Worm (Caenorhabditis elegans): Measurements from ENCODE around the gene grl-9.

ce11 chrV:6762361-6762760 is 30.9 kb upstream of the grl-9 start, which contains the start of gene T25F10.4:
- TF ChIP-seq fkh-2 (tag; optimal IDR thresholded peaks at IDR 0.05) (no peak), ceh-82 (tag; optimal IDR thresholded peaks at IDR 0.05) (no peak), nhr-237 (tag; optimal IDR thresholded peaks at IDR 0.05) (no peak), R02D3.7 (tag; optimal IDR thresholded peaks at IDR 0.05) (no peak), snpc-4 (tag; optimal IDR thresholded peaks at IDR 0.05) (no peak)

Data from whole organism, L3 larva.